Fruit fly (Drosophila melanogaster): ENCODE measurements around the gene Cyp4e3.

- TF ChIP-seq jim (GFP tag; optimal IDR thresholded peaks at IDR 0.05) = no peak
- no peak for TF ChIP-seq Dif (GFP tag; optimal IDR thresholded peaks at IDR 0.05; ENCODE audit: partially characterized antibody)
- no peak for TF ChIP-seq N (GFP tag; optimal IDR thresholded peaks at IDR 0.05)
- TF ChIP-seq Rel (GFP tag; optimal IDR thresholded peaks at IDR 0.05) = no peak
- no peak for TF ChIP-seq Rel (tag; optimal IDR thresholded peaks at IDR 0.05)
- no peak for TF ChIP-seq psq (GFP tag; optimal IDR thresholded peaks at IDR 0.05)
- TF ChIP-seq h (GFP tag; optimal IDR thresholded peaks at IDR 0.05) = no peak
- TF ChIP-seq Hnf4 (GFP tag; optimal IDR thresholded peaks at IDR 0.05) = no peak
- no peak for TF ChIP-seq fru (GFP tag; optimal IDR thresholded peaks at IDR 0.05)
- TF ChIP-seq dl (GFP tag; optimal IDR thresholded peaks at IDR 0.05; ENCODE audit: insufficient read depth in 1 of 2, partially characterized antibody in 2 of 2) = no peak
- TF ChIP-seq woc (GFP tag; optimal IDR thresholded peaks at IDR 0.05) = no peak
- TF ChIP-seq Myc (optimal IDR thresholded peaks at IDR 0.05) = no peak
- TF ChIP-seq lola (GFP tag; optimal IDR thresholded peaks at IDR 0.05) = no peak
Observed at dm6 chr2L:9770896-9771295, 21.0 kb upstream of the Cyp4e3 start, which contains the start of gene ppk18.

Data from whole organism, wandering third instar larva.